Fruit fly (Drosophila melanogaster) Kc167 (cell line): ENCODE results near the gene disp.

Experiments
- Myc ChIP-seq: fragments of >200 bp; optimal IDR thresholded peaks from 2 replicates; lab custom pipeline; 2017; ENCODE audit warnings: missing external identifiers
- Sin3A ChIP-seq: fragments of >200 bp; optimal IDR thresholded peaks from 2 replicates; lab custom pipeline; 2018; ENCODE audit warnings: missing external identifiers
- insv ChIP-seq: fragments of >200 bp; optimal IDR thresholded peaks from 3 replicates; lab custom pipeline; 2018; ENCODE audit warnings: missing external identifiers

DNA sequence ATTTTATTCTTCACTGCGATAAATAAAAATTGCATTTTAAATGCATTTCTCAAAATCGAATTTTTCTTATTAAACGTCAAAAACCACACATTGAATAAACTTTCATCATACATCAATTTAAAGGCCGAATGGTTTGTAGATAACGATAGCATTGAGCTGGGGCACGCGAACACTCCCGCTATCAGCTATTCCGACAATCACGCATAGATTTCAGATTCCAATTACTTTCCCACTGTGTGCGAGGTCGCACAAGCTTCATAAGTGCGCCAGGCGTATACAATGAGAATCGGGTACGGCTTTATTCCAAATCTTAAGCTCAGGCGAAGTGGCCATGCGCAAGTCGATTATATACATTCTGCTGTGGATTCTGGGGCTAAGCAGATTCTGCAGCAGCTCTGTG, 34.4 kb downstream of the disp start, which contains the start of gene CG46303:
- no peak for TF ChIP-seq insv (lab: Kevin White, UChicago)
- no peak for TF ChIP-seq Myc (lab: Kevin White, UChicago)
- no peak for TF ChIP-seq Sin3A (lab: Kevin White, UChicago)
